Worm (Caenorhabditis elegans): ENCODE measurements around the gene ZK666.1.

ce11 chrII:10519863-10520262, 48.7 kb upstream of the ZK666.1 start:
- no peak for TF ChIP-seq sox-4 (tag; optimal IDR thresholded peaks at IDR 0.05)
- TF ChIP-seq pha-4 (tag; optimal IDR thresholded peaks at IDR 0.05) = no peak
- TF ChIP-seq fkh-10 (GFP tag; optimal IDR thresholded peaks at IDR 0.05) = no peak
- no peak for TF ChIP-seq ama-1 (optimal IDR thresholded peaks at IDR 0.05)
- TF ChIP-seq unc-42 (tag; optimal IDR thresholded peaks at IDR 0.05) = no peak
- TF ChIP-seq Y22D7AL.16 (tag; optimal IDR thresholded peaks at IDR 0.05) = no peak

Data from whole organism, late embryonic.